Fruit fly (Drosophila melanogaster): ENCODE results near the gene Hsp70Aa.

- TF ChIP-seq usp (GFP tag; optimal IDR thresholded peaks at IDR 0.05) (no peak), rgr (GFP tag; optimal IDR thresholded peaks at IDR 0.05) (no peak), Sp1 (GFP tag; optimal IDR thresholded peaks at IDR 0.05) (no peak), woc (GFP tag; optimal IDR thresholded peaks at IDR 0.05) (no peak), sage (GFP tag; optimal IDR thresholded peaks at IDR 0.05) (no peak), pan (optimal IDR thresholded peaks at IDR 0.05) (no peak), Vsx2 (GFP tag; optimal IDR thresholded peaks at IDR 0.05; ENCODE audit: partially characterized antibody) (no peak), Dfd (GFP tag; optimal IDR thresholded peaks at IDR 0.05) (no peak)
Observed at dm6 chr3R:11964000-11964399, 7.7 kb upstream of the Hsp70Aa start.

Measured in whole organism, wandering third instar larva.